Fruit fly (Drosophila melanogaster): ENCODE results near the gene CG11696.

Gene CG11696

DNA sequence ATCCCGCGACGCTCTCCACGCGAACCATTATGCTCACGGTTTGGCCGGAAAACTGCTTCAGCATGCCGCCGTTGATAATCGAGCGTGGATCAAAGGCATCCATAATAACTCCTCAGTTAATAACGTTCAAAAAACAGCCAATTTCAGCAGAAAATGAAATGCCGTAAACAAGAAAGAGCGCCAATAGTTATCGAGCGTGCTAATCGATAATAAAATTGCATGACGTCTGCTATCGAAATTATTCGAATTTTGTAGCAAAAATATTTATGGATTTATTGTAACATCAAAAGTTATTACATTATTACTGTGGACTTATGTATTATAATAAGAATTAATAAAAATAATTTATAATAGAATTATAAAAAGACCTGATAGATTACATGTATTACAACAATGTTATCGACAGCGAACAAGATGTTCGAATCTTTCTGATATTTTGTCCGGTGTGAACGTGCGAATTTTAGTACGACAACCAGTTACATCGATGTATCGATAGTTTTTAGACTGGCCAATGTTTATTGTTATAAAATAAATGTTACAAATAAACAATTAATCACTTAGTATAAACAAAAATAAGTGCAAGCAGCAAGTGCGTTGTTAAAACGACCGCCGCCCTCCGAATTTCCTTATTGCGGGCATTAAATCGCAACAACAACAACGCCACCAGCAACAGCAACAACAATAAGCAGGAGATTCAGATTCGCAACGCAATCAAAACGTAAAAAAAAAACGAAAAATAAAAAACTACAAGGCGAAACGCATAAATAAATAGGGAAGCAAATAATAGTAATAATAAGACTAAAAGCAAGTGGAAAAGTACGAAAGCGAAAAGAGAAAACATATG lies 42.3 kb downstream of the CG11696 start, which contains the start of the genes RPA3 and Met (continued):
- no peak for TF ChIP-seq CG14667 (GFP tag; IDR thresholded peaks at IDR 0.05)
- no peak for TF ChIP-seq CG2199 (GFP tag; IDR thresholded peaks at IDR 0.05)
- TF ChIP-seq Poxn (GFP tag; IDR thresholded peaks at IDR 0.05), result no peak
- TF ChIP-seq CG18619 (GFP tag; optimal IDR thresholded peaks at IDR 0.05), result no peak
- peak; percentile 76 for TF ChIP-seq Bgb (GFP tag; IDR thresholded peaks at IDR 0.05; ENCODE audit: partially characterized antibody)
- TF ChIP-seq Max (GFP tag; optimal IDR thresholded peaks at IDR 0.05), result no peak
- TF ChIP-seq CG15601 (tag; optimal IDR thresholded peaks at IDR 0.05), result no peak
- TF ChIP-seq CG17802 (tag; optimal IDR thresholded peaks at IDR 0.05), result peak; percentile 58
- peak; percentile 67; the same call in 2 of the 3 replicates for TF ChIP-seq knrl (GFP tag; IDR thresholded peaks at IDR 0.05; ENCODE audit: partially characterized antibody)
- TF ChIP-seq abd-A (tag; optimal IDR thresholded peaks at IDR 0.05), result no peak
- peak; percentile 70 for TF ChIP-seq Med (GFP tag)
- no peak for TF ChIP-seq CG12155 (GFP tag; optimal IDR thresholded peaks at IDR 0.05)
- TF ChIP-seq CG13296 (GFP tag; optimal IDR thresholded peaks at IDR 0.05), result no peak
- TF ChIP-seq tll (GFP tag; optimal IDR thresholded peaks at IDR 0.05), result no peak
- no peak for TF ChIP-seq CG12942 (GFP tag; optimal IDR thresholded peaks at IDR 0.05)
- no peak for TF ChIP-seq Gug (GFP tag; IDR thresholded peaks at IDR 0.05)
- no peak for TF ChIP-seq CG4282 (GFP tag; optimal IDR thresholded peaks at IDR 0.05)
- no peak for TF ChIP-seq CG18262 (tag; optimal IDR thresholded peaks at IDR 0.05)
- no peak for TF ChIP-seq Elba2 (GFP tag; optimal IDR thresholded peaks at IDR 0.05)
- TF ChIP-seq Myb (GFP tag; optimal IDR thresholded peaks at IDR 0.05), result no peak
- TF ChIP-seq Vsx1 (GFP tag; optimal IDR thresholded peaks at IDR 0.05), result no peak
- no peak for TF ChIP-seq Dfd (GFP tag; optimal IDR thresholded peaks at IDR 0.05)
- TF ChIP-seq CG12769 (tag; optimal IDR thresholded peaks at IDR 0.05), result no peak
- TF ChIP-seq CG17359 (tag; optimal IDR thresholded peaks at IDR 0.05), result no peak
- TF ChIP-seq CG10959 (GFP tag; IDR thresholded peaks at IDR 0.05), result no peak
- no peak for TF ChIP-seq H2.0 (GFP tag; IDR thresholded peaks at IDR 0.05)
- TF ChIP-seq CG15479 (GFP tag; optimal IDR thresholded peaks at IDR 0.05), result no peak
- TF ChIP-seq Dip2 (GFP tag; IDR thresholded peaks at IDR 0.05), result no peak
- 0 out of 2 replicates have a peak, but pooled peaks have one; percentile 28 for TF ChIP-seq CG42726 (GFP tag; IDR thresholded peaks at IDR 0.05; ENCODE audit: partially characterized antibody)
- TF ChIP-seq CG14860 (GFP tag; IDR thresholded peaks at IDR 0.05; ENCODE audit: partially characterized antibody), result peak; percentile 82
- no peak for TF ChIP-seq Blimp-1 (GFP tag; optimal IDR thresholded peaks at IDR 0.05)
- TF ChIP-seq gfzf (GFP tag; optimal IDR thresholded peaks at IDR 0.05), result no peak
- no peak for TF ChIP-seq slp2 (GFP tag; optimal IDR thresholded peaks at IDR 0.05)
- TF ChIP-seq gsb (GFP tag; IDR thresholded peaks at IDR 0.05), result no peak
- no peak for TF ChIP-seq CG15011 (GFP tag; optimal IDR thresholded peaks at IDR 0.05)
- no peak for TF ChIP-seq CG31224 (GFP tag; IDR thresholded peaks at IDR 0.05)
- TF ChIP-seq CG10979 (tag; optimal IDR thresholded peaks at IDR 0.05), result no peak
- no peak for TF ChIP-seq CG18599 (GFP tag; optimal IDR thresholded peaks at IDR 0.05)
- TF ChIP-seq fu2 (GFP tag; optimal IDR thresholded peaks at IDR 0.05), result no peak
- TF ChIP-seq CG6813 (GFP tag; optimal IDR thresholded peaks at IDR 0.05), result no peak
- TF ChIP-seq pros (GFP tag; optimal IDR thresholded peaks at IDR 0.05), result no peak
- TF ChIP-seq dmrt11E (tag; optimal IDR thresholded peaks at IDR 0.05), result no peak
- no peak for TF ChIP-seq dimm (GFP tag; IDR thresholded peaks at IDR 0.05)
- TF ChIP-seq ham (GFP tag; IDR thresholded peaks at IDR 0.05), result no peak
- TF ChIP-seq p53 (GFP tag; optimal IDR thresholded peaks at IDR 0.05), result no peak
- TF ChIP-seq fd3F (GFP tag; optimal IDR thresholded peaks at IDR 0.05), result no peak
- no peak for TF ChIP-seq CG12071 (GFP tag; optimal IDR thresholded peaks at IDR 0.05)
- no peak for TF ChIP-seq Nf-YA (GFP tag; IDR thresholded peaks at IDR 0.05)

Data from whole organism, embryonic.